Worm (Caenorhabditis elegans): Measurements from ENCODE around the gene scl-3.

DNA sequence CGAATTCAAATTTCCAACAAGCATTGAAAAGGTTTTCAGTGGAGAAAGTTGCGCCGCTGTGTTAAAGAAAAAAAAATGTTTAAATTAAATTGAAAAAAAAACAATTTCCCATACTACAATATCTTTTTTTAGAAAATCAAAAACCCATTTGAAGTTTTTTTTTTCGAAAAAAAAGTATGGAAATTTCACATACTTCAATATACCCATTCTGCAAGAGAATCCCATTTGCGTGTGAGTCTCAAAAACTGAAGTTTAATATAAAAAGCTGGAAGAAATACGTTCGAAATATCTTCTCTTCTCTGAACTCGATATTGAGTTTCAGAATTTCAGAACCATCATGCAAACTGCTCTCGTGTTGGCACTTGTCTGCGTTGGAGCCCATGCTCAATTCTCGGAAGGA lies 10.8 kb downstream of the scl-3 start, which contains the start of gene scl-7:
- no peak for TF ChIP-seq tbx-37 (GFP tag; conservative IDR thresholded peaks at IDR 0.05)
- no peak for TF ChIP-seq ama-1 (optimal IDR thresholded peaks at IDR 0.05)
- TF ChIP-seq hnd-1 (tag; optimal IDR thresholded peaks at IDR 0.05): no peak

All from whole organism, early embryonic.